Worm (Caenorhabditis elegans): ENCODE results near the gene W08A12.3.

- TF ChIP-seq tlf-1 (GFP tag; optimal IDR thresholded peaks at IDR 0.05): no peak
- TF ChIP-seq nhr-90 (tag; optimal IDR thresholded peaks at IDR 0.05): no peak
These were observed 24.2 kb downstream of the W08A12.3 start for ce11 chrV:3706893-3707292.
